Worm (Caenorhabditis elegans): ENCODE data around the gene K08E4.2.

Gene K08E4.2

DNA sequence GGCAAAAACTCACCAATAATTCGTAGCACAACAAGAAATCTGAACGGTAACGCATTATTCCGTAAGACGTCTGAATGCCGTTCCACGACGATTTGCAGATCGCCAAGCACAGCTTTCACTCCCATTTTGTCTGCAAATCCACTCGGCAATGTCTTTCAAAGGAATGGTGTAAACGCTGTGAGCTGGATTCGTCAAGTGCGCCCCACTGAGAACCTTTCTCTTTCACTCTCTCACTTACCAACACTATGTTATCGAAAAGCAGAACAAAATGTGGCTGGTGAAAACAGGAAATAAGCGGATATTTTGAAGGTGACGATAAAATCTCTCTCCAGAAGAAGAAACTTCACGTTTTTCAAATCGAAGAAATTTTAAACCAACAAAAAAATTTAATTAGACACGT, 32.4 kb upstream of the K08E4.2 start:
- TF ChIP-seq nhr-80 (tag; optimal IDR thresholded peaks at IDR 0.05) (peak; percentile 14), B0336.3 (GFP tag; IDR thresholded peaks at IDR 0.05) (0 out of 2 replicates have a peak, but pooled peaks have one; percentile 39), lin-26 (GFP tag; IDR thresholded peaks at IDR 0.05) (no peak), lin-35 (GFP tag; optimal IDR thresholded peaks at IDR 0.05) (peak in 1 of 3 experiments; percentile 14), F55B11.4 (tag; optimal IDR thresholded peaks at IDR 0.05; ENCODE audit: borderline replicate concordance, insufficient read depth) (no peak), Y53F4B.3 (GFP tag; IDR thresholded peaks at IDR 0.05) (no peak), hsf-1 (GFP tag; IDR thresholded peaks at IDR 0.05) (0 out of 2 replicates have a peak, but pooled peaks have one; percentile 15), cebp-1 (GFP tag; IDR thresholded peaks at IDR 0.05) (no peak), cebp-1 (tag; optimal IDR thresholded peaks at IDR 0.05) (peak; percentile 25), ekl-4 (GFP tag; IDR thresholded peaks at IDR 0.05) (peak; percentile 66), mcd-1 (GFP tag; IDR thresholded peaks at IDR 0.05) (peak; percentile 48; the same call in 1 of the 2 replicates), nhr-120 (GFP tag; IDR thresholded peaks at IDR 0.05) (no peak), let-607 (tag; optimal IDR thresholded peaks at IDR 0.05) (no peak), madf-6 (GFP tag; IDR thresholded peaks at IDR 0.05) (peak; percentile 35; the same call in 1 of the 2 replicates), hrde-1 (tag; optimal IDR thresholded peaks at IDR 0.05; ENCODE audit: borderline replicate concordance) (peak; percentile 19), attf-5 (GFP tag; optimal IDR thresholded peaks at IDR 0.05) (peak; percentile 8), F52B5.7 (tag; optimal IDR thresholded peaks at IDR 0.05) (peak; percentile 5), hmg-1.2 (GFP tag; IDR thresholded peaks at IDR 0.05) (peak; percentile 54; the same call in 1 of the 2 replicates), ama-1 (optimal IDR thresholded peaks at IDR 0.05) (peak; percentile 1), ama-1 (GFP tag; optimal IDR thresholded peaks at IDR 0.05) (no peak), ceh-27 (GFP tag; optimal IDR thresholded peaks at IDR 0.05) (peak; percentile 39), Y56A3A.18 (GFP tag; IDR thresholded peaks at IDR 0.05) (0 out of 2 replicates have a peak, but pooled peaks have one; percentile 10), cebp-2 (GFP tag; IDR thresholded peaks at IDR 0.05) (0 out of 2 replicates have a peak, but pooled peaks have one; percentile 43)

DNA sequence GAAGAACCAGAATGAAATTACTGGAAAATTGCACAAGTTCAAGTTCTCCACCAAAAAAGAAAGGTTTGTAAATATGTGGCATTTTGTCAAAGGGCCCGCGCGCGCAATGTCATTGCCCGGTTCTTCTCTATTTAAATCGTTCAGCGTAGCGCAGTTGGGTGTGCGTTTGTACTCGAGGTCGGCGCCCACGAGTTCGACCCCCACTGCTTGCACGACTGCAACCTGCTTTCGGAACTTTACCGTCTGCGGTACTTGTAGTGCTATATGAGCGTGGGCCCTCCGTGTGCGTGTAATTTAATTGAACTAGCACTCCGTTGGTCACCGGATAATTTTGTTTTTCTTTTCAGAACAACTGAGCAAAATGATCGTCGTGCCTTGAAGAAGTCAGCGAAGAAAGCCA, 30.0 kb upstream of the K08E4.2 start:
- TF ChIP-seq tbp1 (GFP tag; optimal IDR thresholded peaks at IDR 0.05) (peak; percentile 96), hsf-1 (GFP tag; IDR thresholded peaks at IDR 0.05) (peak; percentile 51; the same call in 1 of the 2 replicates), ceh-79 (tag; optimal IDR thresholded peaks at IDR 0.05) (peak; percentile 88), ztf-3 (GFP tag; optimal IDR thresholded peaks at IDR 0.05) (no peak), Y67H2A.10 (GFP tag; conservative IDR thresholded peaks at IDR 0.05) (0 out of 2 replicates have a peak, but pooled peaks have one; percentile 33), pbrm-1 (GFP tag; IDR thresholded peaks at IDR 0.05) (peak; percentile 82), C17E4.6 (GFP tag; IDR thresholded peaks at IDR 0.05) (peak; percentile 75; the same call in 1 of the 2 replicates), ceh-27 (GFP tag; optimal IDR thresholded peaks at IDR 0.05) (peak; percentile 86), K12H6.12 (tag; optimal IDR thresholded peaks at IDR 0.05) (peak; percentile 66), fkh-3 (tag; optimal IDR thresholded peaks at IDR 0.05) (peak; percentile 55), snpc-3.4 (tag; optimal IDR thresholded peaks at IDR 0.05) (peak; percentile 67), mcd-1 (GFP tag; IDR thresholded peaks at IDR 0.05) (peak; percentile 83), B0019.2 (GFP tag; conservative IDR thresholded peaks at IDR 0.05) (0 out of 2 replicates have a peak, but pooled peaks have one; percentile 56), madf-6 (GFP tag; IDR thresholded peaks at IDR 0.05) (peak; percentile 74), egrh-3 (GFP tag; IDR thresholded peaks at IDR 0.05) (peak; percentile 59; the same call in 1 of the 2 replicates), snpc-4 (GFP tag; optimal IDR thresholded peaks at IDR 0.05) (peak; percentile 77), snpc-4 (tag; optimal IDR thresholded peaks at IDR 0.05) (peak; percentile 60 to 81 (median 75)), rec-8 (tag; optimal IDR thresholded peaks at IDR 0.05) (peak; percentile 67 to 92), nfya-1 (tag; optimal IDR thresholded peaks at IDR 0.05; ENCODE audit: borderline replicate concordance, insufficient read depth) (no peak), rcor-1 (GFP tag; IDR thresholded peaks at IDR 0.05) (peak; percentile 86), lin-26 (GFP tag; IDR thresholded peaks at IDR 0.05) (peak; percentile 98), ets-4 (GFP tag; optimal IDR thresholded peaks at IDR 0.05) (peak; percentile 66), nhr-27 (tag; optimal IDR thresholded peaks at IDR 0.05) (no peak), aptf-3 (GFP tag; IDR thresholded peaks at IDR 0.05) (peak; percentile 91), tbx-9 (tag; optimal IDR thresholded peaks at IDR 0.05; ENCODE audit: borderline replicate concordance) (peak; percentile 72), F23B12.7 (tag; optimal IDR thresholded peaks at IDR 0.05; ENCODE audit: insufficient read depth) (peak; percentile 97), F39B2.1 (GFP tag; IDR thresholded peaks at IDR 0.05) (no peak), nhr-80 (tag; optimal IDR thresholded peaks at IDR 0.05) (peak; percentile 52), lin-54 (GFP tag; optimal IDR thresholded peaks at IDR 0.05) (peak; percentile 87)
